Worm (Caenorhabditis elegans) whole organism, L2 larva: ENCODE results near the gene rps-2.
A peak's percentile ranks its signal among the peaks of the same experiment; 100 is the strongest.
"Not testable (repeated sequence)": the region's sequence is repeated elsewhere in the genome, so short reads cannot be mapped to it uniquely, and the experiment has no call there.

ENCODE experiments used
- C34F6.9 ChIP-seq: fragments of 150-350 bp; optimal IDR thresholded peaks from 2 replicates; lab custom pipeline; 2014; ENCODE audit warnings: missing biosample characterization, missing genetic modification characterization
- R02D3.7 ChIP-seq: fragments of 150-350 bp; optimal IDR thresholded peaks from 2 replicates; lab custom pipeline; 2014; ENCODE audit warnings: missing biosample characterization, missing genetic modification characterization
- ceh-82 ChIP-seq: fragments of 150-350 bp; optimal IDR thresholded peaks from 2 replicates; lab custom pipeline; 2014; ENCODE audit warnings: missing biosample characterization, missing genetic modification characterization
- lin-11 ChIP-seq: fragments of 150-350 bp; sonication (generic microtip); optimal IDR thresholded peaks from 2 replicates; lab custom pipeline; 2014; ENCODE audit warnings: missing biosample characterization, missing genetic modification characterization, inconsistent platforms, mixed read lengths
- nhr-77 ChIP-seq: fragments of 150-350 bp; optimal IDR thresholded peaks from 2 replicates; lab custom pipeline; 2014; ENCODE audit warnings: missing biosample characterization, missing genetic modification characterization
- snpc-4 ChIP-seq: fragments of 150-350 bp; optimal IDR thresholded peaks from 2 replicates; lab custom pipeline; 2014; ENCODE audit warnings: missing biosample characterization, missing genetic modification characterization
- unc-62 ChIP-seq: fragments of 150-350 bp; optimal IDR thresholded peaks from 2 replicates; lab custom pipeline; 2014; ENCODE audit warnings: missing biosample characterization, missing genetic modification reagents, missing genetic modification characterization
- ztf-4 ChIP-seq: fragments of 150-350 bp; optimal IDR thresholded peaks from 2 replicates; lab custom pipeline; 2014; ENCODE audit warnings: missing biosample characterization, missing genetic modification characterization

ce11 chrIV:7946899-7947499, 20.8 kb upstream of the rps-2 start, which contains the start of gene F20D12.12:
- not testable (repeated sequence) for TF ChIP-seq R02D3.7; nhr-77 (tag; lab: Kevin White, UChicago); unc-62; ztf-4 (tag; lab: Kevin White, UChicago); lin-11 (tag; lab: Kevin White, UChicago); ceh-82
- TF ChIP-seq C34F6.9 (tag; lab: Kevin White, UChicago) (peak; percentile 72), snpc-4 (tag; lab: Kevin White, UChicago) (peak; percentile 7)
